Fruit fly (Drosophila melanogaster): ENCODE data around the gene Acer.

Acer gene

dm6 chr2L:8511723-8512122, 10.0 kb upstream of the Acer start, which contains the start of gene CG13096 (continued):
- no peak for TF ChIP-seq gt (GFP tag; IDR thresholded peaks at IDR 0.05)
- TF ChIP-seq CG6765 (GFP tag; optimal IDR thresholded peaks at IDR 0.05): no peak
- TF ChIP-seq CG13424 (tag; optimal IDR thresholded peaks at IDR 0.05): peak; percentile 24
- no peak for TF ChIP-seq Eip74EF (GFP tag; optimal IDR thresholded peaks at IDR 0.05)
- TF ChIP-seq CG13296 (GFP tag; optimal IDR thresholded peaks at IDR 0.05): no peak
- TF ChIP-seq Mes4 (GFP tag; optimal IDR thresholded peaks at IDR 0.05): peak; percentile 30
- TF ChIP-seq bbx (GFP tag; IDR thresholded peaks at IDR 0.05; ENCODE audit: partially characterized antibody): peak; percentile 99
- no peak for TF ChIP-seq CG32772 (GFP tag; IDR thresholded peaks at IDR 0.05)
- no peak for TF ChIP-seq CG15011 (GFP tag; optimal IDR thresholded peaks at IDR 0.05)
- TF ChIP-seq bab2 (GFP tag; optimal IDR thresholded peaks at IDR 0.05): no peak
- TF ChIP-seq MBD-R2 (GFP tag; IDR thresholded peaks at IDR 0.05): peak; percentile 84
- TF ChIP-seq zfh2 (GFP tag; optimal IDR thresholded peaks at IDR 0.05): peak; percentile 27
- peak; percentile 71 for TF ChIP-seq nmo (GFP tag; optimal IDR thresholded peaks at IDR 0.05)
- TF ChIP-seq HLH3B (GFP tag; IDR thresholded peaks at IDR 0.05): no peak
- TF ChIP-seq CG14860 (GFP tag; IDR thresholded peaks at IDR 0.05; ENCODE audit: partially characterized antibody): peak; percentile 96
- no peak for TF ChIP-seq lmd (GFP tag; IDR thresholded peaks at IDR 0.05)
- no peak for TF ChIP-seq yki (optimal IDR thresholded peaks at IDR 0.05)
- peak; percentile 97 for TF ChIP-seq cwo (GFP tag; optimal IDR thresholded peaks at IDR 0.05)
- TF ChIP-seq CG12155 (GFP tag; optimal IDR thresholded peaks at IDR 0.05): peak; percentile 21
- peak; percentile 76 for TF ChIP-seq CG14710 (tag; optimal IDR thresholded peaks at IDR 0.05)
- peak; percentile 99 for TF ChIP-seq amos (GFP tag; IDR thresholded peaks at IDR 0.05; ENCODE audit: partially characterized antibody)
- peak; percentile 39 for TF ChIP-seq twi (tag; optimal IDR thresholded peaks at IDR 0.05)
- TF ChIP-seq Hr51 (GFP tag; optimal IDR thresholded peaks at IDR 0.05): peak in 1 of 2 experiments; percentile 27
- peak; percentile 14 for TF ChIP-seq jumu (GFP tag; optimal IDR thresholded peaks at IDR 0.05)
- peak in 1 of 3 experiments; percentile 3 for TF ChIP-seq lola (GFP tag; optimal IDR thresholded peaks at IDR 0.05)
- no peak for TF ChIP-seq pnt (GFP tag; optimal IDR thresholded peaks at IDR 0.05)
- no peak for TF ChIP-seq CG10274 (GFP tag; optimal IDR thresholded peaks at IDR 0.05)
- TF ChIP-seq rib (GFP tag; IDR thresholded peaks at IDR 0.05): no peak
- TF ChIP-seq ase (GFP tag; IDR thresholded peaks at IDR 0.05): peak; percentile 25; the same call in 1 of the 3 replicates
- TF ChIP-seq btn (GFP tag; optimal IDR thresholded peaks at IDR 0.05): no peak
- TF ChIP-seq gcm (GFP tag; optimal IDR thresholded peaks at IDR 0.05): no peak
- TF ChIP-seq CG2129 (GFP tag; IDR thresholded peaks at IDR 0.05; ENCODE audit: partially characterized antibody): peak; percentile 95
- TF ChIP-seq CG13287 (GFP tag; IDR thresholded peaks at IDR 0.05; ENCODE audit: partially characterized antibody): peak; percentile 100
- peak; percentile 11 for TF ChIP-seq Hsf (GFP tag; optimal IDR thresholded peaks at IDR 0.05)
- TF ChIP-seq CG3995 (GFP tag; optimal IDR thresholded peaks at IDR 0.05): peak; percentile 100
- TF ChIP-seq trem (tag; optimal IDR thresholded peaks at IDR 0.05): peak; percentile 85
- peak; percentile 86 for TF ChIP-seq E2f2 (GFP tag; IDR thresholded peaks at IDR 0.05)
- peak; percentile 93 for TF ChIP-seq CG1603 (tag; optimal IDR thresholded peaks at IDR 0.05)
- no peak for TF ChIP-seq pan (optimal IDR thresholded peaks at IDR 0.05)
- TF ChIP-seq pan (GFP tag; optimal IDR thresholded peaks at IDR 0.05 in 1 of 2, IDR thresholded peaks at IDR 0.05 in 1 of 2): no peak
- TF ChIP-seq CG2712 (tag; optimal IDR thresholded peaks at IDR 0.05): peak; percentile 65
- TF ChIP-seq p53 (GFP tag; optimal IDR thresholded peaks at IDR 0.05): peak; percentile 9
- TF ChIP-seq Ets65A (GFP tag): peak; percentile 83
